Fruit fly (Drosophila melanogaster) whole organism, prepupa: ENCODE results near the gene CG3345.
A peak's percentile ranks its signal among the peaks of the same experiment; 100 is the strongest.

Experiments
- Blimp-1 ChIP-seq: fragments of 200-800 bp; sonication (Bioruptor generic); optimal IDR thresholded peaks from 3 replicates; lab custom pipeline; 2017; ENCODE audit warnings: missing biosample characterization, missing genetic modification characterization, mild to moderate bottlenecking, moderate library complexity, missing genetic modification reagents
- CG10669 ChIP-seq: fragments of 200-800 bp; sonication (Bioruptor generic); optimal IDR thresholded peaks from 3 replicates; lab custom pipeline; 2018; ENCODE audit warnings: missing biosample characterization, mild to moderate bottlenecking, missing genetic modification characterization, moderate library complexity
- CG11294 ChIP-seq: fragments of 200-800 bp; sonication (Bioruptor generic); IDR thresholded peaks from 2 replicates; pipeline ENCODE4 v1.3.6; 2022; ENCODE audit warnings: missing biosample characterization, missing genetic modification characterization
- CG11762 ChIP-seq: fragments of 200-800 bp; sonication (Bioruptor generic); optimal IDR thresholded peaks from 3 replicates; lab custom pipeline; 2016; ENCODE audit warnings: missing biosample characterization, missing genetic modification characterization; ENCODE audit not compliant: insufficient read depth
- CG11902 ChIP-seq: fragments of 200-800 bp; sonication (Bioruptor generic); optimal IDR thresholded peaks from 3 replicates; lab custom pipeline; 2016; ENCODE audit warnings: missing biosample characterization, missing genetic modification characterization
- CG1621 ChIP-seq: fragments of 200-800 bp; sonication (Bioruptor generic); optimal IDR thresholded peaks from 3 replicates; lab custom pipeline; 2018; ENCODE audit warnings: missing biosample characterization, mild to moderate bottlenecking, missing genetic modification characterization
- CG16779 ChIP-seq: fragments of 200-800 bp; sonication (Bioruptor generic); optimal IDR thresholded peaks from 3 replicates; lab custom pipeline; 2017; ENCODE audit warnings: missing biosample characterization, mild to moderate bottlenecking, missing genetic modification characterization
- CG3032 ChIP-seq: fragments of 200-800 bp; optimal IDR thresholded peaks from 2 replicates; lab custom pipeline; 2019; ENCODE audit warnings: missing biosample characterization, mild to moderate bottlenecking, missing genetic modification characterization, moderate library complexity
- CG31627 ChIP-seq: fragments of 200-800 bp; sonication (Bioruptor generic); optimal IDR thresholded peaks from 3 replicates; lab custom pipeline; 2016; ENCODE audit warnings: missing biosample characterization, missing genetic modification characterization
- CG34406 ChIP-seq: fragments of 200-800 bp; sonication (Bioruptor generic); optimal IDR thresholded peaks from 3 replicates; lab custom pipeline; 2016; ENCODE audit warnings: missing biosample characterization, missing genetic modification characterization
- CG3919 ChIP-seq: fragments of 200-800 bp; sonication (Bioruptor generic); optimal IDR thresholded peaks from 3 replicates; lab custom pipeline; 2016; ENCODE audit warnings: missing biosample characterization, missing genetic modification characterization
- CG4318 ChIP-seq: fragments of 200-800 bp; sonication (Bioruptor generic); optimal IDR thresholded peaks from 3 replicates; lab custom pipeline; 2017; ENCODE audit warnings: missing biosample characterization, mild to moderate bottlenecking, missing genetic modification characterization
- CG6163 ChIP-seq: fragments of 200-800 bp; sonication (Bioruptor generic); IDR thresholded peaks from 3 replicates; pipeline ENCODE4 v1.3.6; 2022; ENCODE audit warnings: missing biosample characterization, missing genetic modification characterization
- CG6792 ChIP-seq: fragments of 200-800 bp; sonication (Bioruptor generic); optimal IDR thresholded peaks from 3 replicates; lab custom pipeline; 2016; ENCODE audit warnings: missing biosample characterization, missing genetic modification characterization
- CG6808 ChIP-seq: fragments of 200-800 bp; sonication (Bioruptor generic); optimal IDR thresholded peaks from 3 replicates; lab custom pipeline; 2017; ENCODE audit warnings: missing biosample characterization, missing genetic modification characterization, mild to moderate bottlenecking, moderate library complexity, missing genetic modification reagents
- CG6854 ChIP-seq: fragments of 200-800 bp; sonication (Bioruptor generic); optimal IDR thresholded peaks from 2 replicates; lab custom pipeline; 2017; ENCODE audit warnings: missing biosample characterization, mild to moderate bottlenecking, missing genetic modification characterization
- CG8119 ChIP-seq: fragments of 200-800 bp; sonication (Bioruptor generic); IDR thresholded peaks from 3 replicates; pipeline ENCODE4 v1.3.6; 2022; ENCODE audit warnings: missing biosample characterization, missing genetic modification characterization
- CG8319 ChIP-seq: fragments of 200-800 bp; sonication (Bioruptor generic); optimal IDR thresholded peaks from 3 replicates; lab custom pipeline; 2016; ENCODE audit warnings: missing biosample characterization, missing genetic modification characterization
- CG8632 ChIP-seq: fragments of 200-800 bp; sonication (Bioruptor generic); optimal IDR thresholded peaks from 3 replicates; lab custom pipeline; 2016; ENCODE audit warnings: missing biosample characterization, missing genetic modification characterization
- CG9139 ChIP-seq: fragments of 200-800 bp; sonication (Bioruptor generic); optimal IDR thresholded peaks from 3 replicates; lab custom pipeline; 2017; ENCODE audit warnings: missing biosample characterization, mild to moderate bottlenecking, missing genetic modification characterization
- Eip75B ChIP-seq: fragments of 200-800 bp; sonication (Bioruptor generic); optimal IDR thresholded peaks from 3 replicates; lab custom pipeline; 2016; ENCODE audit warnings: missing biosample characterization, missing genetic modification characterization
- Eip78C ChIP-seq: fragments of 200-800 bp; sonication (Bioruptor generic); peaks from one replicate; lab custom pipeline; 2016; ENCODE audit warnings: missing biosample characterization, missing genetic modification characterization
- Eip93F ChIP-seq: fragments of 200-800 bp; sonication (Bioruptor generic); optimal IDR thresholded peaks from 2 replicates; lab custom pipeline; 2016; ENCODE audit warnings: missing biosample characterization, mild to moderate bottlenecking, missing genetic modification characterization
- Ets21C ChIP-seq: fragments of 200-800 bp; sonication (Bioruptor generic); optimal IDR thresholded peaks from 3 replicates; lab custom pipeline; 2016; ENCODE audit warnings: missing biosample characterization, missing genetic modification characterization
- Gug ChIP-seq: fragments of 200-800 bp; sonication (Bioruptor generic); IDR thresholded peaks from 2 replicates; pipeline ENCODE4 v1.3.6; 2022; ENCODE audit warnings: missing biosample characterization, missing genetic modification characterization
- Hr38 ChIP-seq: sonication (Bioruptor generic); optimal IDR thresholded peaks from 2 replicates; lab custom pipeline; 2016; ENCODE audit warnings: missing biosample characterization, missing genetic modification characterization
- Hr39 ChIP-seq: fragments of 200-800 bp; sonication (Bioruptor generic); optimal IDR thresholded peaks from 2 replicates; lab custom pipeline; 2016; ENCODE audit warnings: missing biosample characterization, missing genetic modification characterization
- Hr4 ChIP-seq: fragments of 200-800 bp; sonication (Bioruptor generic); optimal IDR thresholded peaks from 3 replicates; lab custom pipeline; 2016; ENCODE audit warnings: missing biosample characterization, missing genetic modification characterization
- Lpt ChIP-seq: fragments of 200-800 bp; sonication (Bioruptor generic); optimal IDR thresholded peaks from 3 replicates; lab custom pipeline; 2016; ENCODE audit warnings: missing biosample characterization, missing genetic modification characterization
- Met ChIP-seq: fragments of 200-800 bp; sonication (Bioruptor generic); optimal IDR thresholded peaks from 3 replicates; lab custom pipeline; 2016; ENCODE audit warnings: missing biosample characterization, missing genetic modification characterization
- OdsH ChIP-seq: fragments of 200-800 bp; sonication (Bioruptor generic); optimal IDR thresholded peaks from 3 replicates; lab custom pipeline; 2016; ENCODE audit warnings: missing biosample characterization, missing genetic modification characterization
- Smox ChIP-seq: fragments of 200-800 bp; sonication (Bioruptor generic); optimal IDR thresholded peaks from 3 replicates; lab custom pipeline; 2016; ENCODE audit warnings: missing biosample characterization, missing genetic modification characterization
- Sox102F ChIP-seq: fragments of 200-800 bp; sonication (Bioruptor generic); optimal IDR thresholded peaks from 2 replicates; lab custom pipeline; 2016; ENCODE audit warnings: missing biosample characterization, mild to moderate bottlenecking, missing genetic modification characterization
- Sox14 ChIP-seq: fragments of 200-800 bp; sonication (Bioruptor generic); optimal IDR thresholded peaks from 3 replicates; lab custom pipeline; 2016; ENCODE audit warnings: missing biosample characterization, missing genetic modification characterization
- Sox15 ChIP-seq: fragments of 200-800 bp; sonication (Bioruptor generic); optimal IDR thresholded peaks from 3 replicates; lab custom pipeline; 2016; ENCODE audit warnings: missing biosample characterization, missing genetic modification characterization
- achi ChIP-seq: fragments of 200-800 bp; sonication (Bioruptor generic); optimal IDR thresholded peaks from 3 replicates; lab custom pipeline; 2016; ENCODE audit warnings: missing biosample characterization, missing genetic modification characterization
- acj6 ChIP-seq: fragments of 200-800 bp; sonication (Bioruptor generic); optimal IDR thresholded peaks from 3 replicates; lab custom pipeline; 2016; ENCODE audit warnings: missing biosample characterization, missing genetic modification characterization
- cyc ChIP-seq: fragments of 200-800 bp; sonication (Bioruptor generic); optimal IDR thresholded peaks from 3 replicates; lab custom pipeline; 2016; ENCODE audit warnings: missing biosample characterization, missing genetic modification characterization
- dac ChIP-seq: fragments of 200-800 bp; sonication (Bioruptor generic); optimal IDR thresholded peaks from 2 replicates; lab custom pipeline; 2017; ENCODE audit warnings: missing biosample characterization, mild to moderate bottlenecking, missing genetic modification characterization
- eg ChIP-seq: fragments of 200-800 bp; sonication (Bioruptor generic); IDR thresholded peaks from 3 replicates; pipeline ENCODE4 v1.3.6; 2022; ENCODE audit warnings: missing biosample characterization, missing genetic modification characterization
- esn ChIP-seq: fragments of 200-800 bp; sonication (Bioruptor generic); optimal IDR thresholded peaks from 2 replicates; lab custom pipeline; 2016; ENCODE audit warnings: missing biosample characterization, mild to moderate bottlenecking, missing genetic modification characterization, moderate library complexity
- fd59A ChIP-seq: fragments of 200-800 bp; sonication (Bioruptor generic); optimal IDR thresholded peaks from 2 replicates; lab custom pipeline; 2017; ENCODE audit warnings: missing biosample characterization, mild to moderate bottlenecking, missing genetic modification characterization, missing genetic modification reagents
- fd85E ChIP-seq: fragments of 200-800 bp; sonication (Bioruptor generic); optimal IDR thresholded peaks from 3 replicates; lab custom pipeline; 2016; ENCODE audit warnings: missing biosample characterization, missing genetic modification characterization
- fkh ChIP-seq: fragments of 200-800 bp; sonication (Bioruptor generic); optimal IDR thresholded peaks from 3 replicates; lab custom pipeline; 2017; ENCODE audit warnings: missing biosample characterization, mild to moderate bottlenecking, missing genetic modification characterization, moderate library complexity
- lz ChIP-seq: fragments of 200-800 bp; sonication (Bioruptor generic); optimal IDR thresholded peaks from 3 replicates; lab custom pipeline; 2016; ENCODE audit warnings: missing biosample characterization, missing genetic modification characterization
- net ChIP-seq: fragments of 200-800 bp; sonication (Bioruptor generic); optimal IDR thresholded peaks from 3 replicates; lab custom pipeline; 2016; ENCODE audit warnings: missing biosample characterization, missing genetic modification characterization
- pdm3 ChIP-seq: fragments of 200-800 bp; sonication (Bioruptor generic); optimal IDR thresholded peaks from 3 replicates; lab custom pipeline; 2016; ENCODE audit warnings: missing biosample characterization, missing genetic modification characterization
- salr ChIP-seq, 2 experiments: fragments of 200-800 bp; sonication (Bioruptor generic); optimal IDR thresholded peaks; 3 replicates each; lab custom pipeline; 2016 to 2018; ENCODE audit warnings: missing biosample characterization in 2 of 2, missing genetic modification characterization in 2 of 2, mild to moderate bottlenecking in 1 of 2
- spab ChIP-seq: fragments of 200-800 bp; sonication (Bioruptor generic); optimal IDR thresholded peaks from 2 replicates; lab custom pipeline; 2017; ENCODE audit warnings: missing biosample characterization, mild to moderate bottlenecking, missing genetic modification characterization, missing genetic modification reagents
- svp ChIP-seq: fragments of 200-800 bp; sonication (Bioruptor generic); peaks from one replicate; lab custom pipeline; 2016; ENCODE audit warnings: missing biosample characterization, missing genetic modification characterization
- topi ChIP-seq: fragments of 200-800 bp; sonication (Bioruptor generic); optimal IDR thresholded peaks from 3 replicates; lab custom pipeline; 2016; ENCODE audit warnings: missing biosample characterization, missing genetic modification characterization

CG3345 gene

dm6 chr2L:224599-225385 lies 44.1 kb upstream of the CG3345 start:
- TF ChIP-seq CG11294 (peak; percentile 50; the same call in 1 of the 2 replicates), CG8319 (GFP tag; lab: Kevin White, UChicago) (peak; percentile 71), esn (GFP tag; lab: Kevin White, UChicago) (peak; percentile 91), CG34406 (peak; percentile 80), CG9139 (GFP tag; lab: Kevin White, UChicago) (peak; percentile 78), CG6854 (GFP tag; lab: Kevin White, UChicago) (peak; percentile 11), Eip75B (GFP tag; lab: Kevin White, UChicago) (peak; percentile 91), CG3919 (GFP tag; lab: Kevin White, UChicago) (peak; percentile 92), Hr4 (GFP tag; lab: Kevin White, UChicago) (peak; percentile 90), lz (peak; percentile 88), fd85E (peak; percentile 54), Eip93F (GFP tag; lab: Kevin White, UChicago) (peak; percentile 77), svp (GFP tag; lab: Kevin White, UChicago) (peak; percentile 96), Hr39 (GFP tag; lab: Kevin White, UChicago) (peak; percentile 87), Smox (GFP tag; lab: Kevin White, UChicago) (peak; percentile 88), CG4318 (GFP tag; lab: Kevin White, UChicago) (peak; percentile 83), CG31627 (peak; percentile 88), Hr38 (GFP tag; lab: Kevin White, UChicago) (no peak), Sox14 (GFP tag; lab: Kevin White, UChicago) (peak; percentile 92), Sox15 (GFP tag; lab: Kevin White, UChicago) (peak; percentile 77), acj6 (peak; percentile 90), pdm3 (GFP tag; lab: Kevin White, UChicago) (peak; percentile 92), CG6808 (peak; percentile 93), CG16779 (peak; percentile 79), CG6792 (peak; percentile 87), salr (GFP tag; optimal IDR thresholded peaks at IDR 0.05; lab: Kevin White, UChicago) (peak; percentile 87 to 94), topi (GFP tag; lab: Kevin White, UChicago) (peak; percentile 90), Met (GFP tag; lab: Kevin White, UChicago) (peak; percentile 93), CG11762 (GFP tag; lab: Kevin White, UChicago) (peak; percentile 84), net (GFP tag; lab: Kevin White, UChicago) (peak; percentile 87), eg (GFP tag; lab: Robert Waterston, UW) (no peak; the same call in 1 of the 3 replicates), Ets21C (GFP tag; lab: Kevin White, UChicago) (peak; percentile 81), Gug (GFP tag; lab: Robert Waterston, UW) (peak; percentile 80), CG3032 (peak; percentile 91), CG6163 (GFP tag; lab: Robert Waterston, UW) (peak; percentile 86), Lpt (peak; percentile 81), Eip78C (GFP tag; lab: Kevin White, UChicago) (peak; percentile 97), CG10669 (peak; percentile 91), achi (GFP tag; lab: Kevin White, UChicago) (peak; percentile 89), fd59A (GFP tag; lab: Kevin White, UChicago) (peak; percentile 92), Sox102F (GFP tag; lab: Kevin White, UChicago) (peak; percentile 86), spab (peak; percentile 92), cyc (GFP tag; lab: Kevin White, UChicago) (peak; percentile 86), Blimp-1 (GFP tag; lab: Kevin White, UChicago) (peak; percentile 68), CG8632 (GFP tag; lab: Kevin White, UChicago) (peak; percentile 78), dac (GFP tag; lab: Kevin White, UChicago) (peak; percentile 85), CG8119 (peak; percentile 74), OdsH (GFP tag; lab: Kevin White, UChicago) (peak; percentile 88), fkh (no peak), CG1621 (tag; lab: Kevin White, UChicago) (peak; percentile 86), CG11902 (peak; percentile 74)
